Fruit fly (Drosophila melanogaster) whole organism, prepupa: ENCODE data around the gene CG1927.
A peak's percentile ranks its signal among the peaks of the same experiment; 100 is the strongest.

Experiments used
- Blimp-1 ChIP-seq: fragments of 200-800 bp; sonication (Bioruptor generic); optimal IDR thresholded peaks from 3 replicates; lab custom pipeline; 2017; ENCODE audit warnings: missing biosample characterization, missing genetic modification characterization, mild to moderate bottlenecking, moderate library complexity, missing genetic modification reagents
- CG11902 ChIP-seq: fragments of 200-800 bp; sonication (Bioruptor generic); optimal IDR thresholded peaks from 3 replicates; lab custom pipeline; 2016; ENCODE audit warnings: missing biosample characterization, missing genetic modification characterization
- CG15336 ChIP-seq: fragments of 200-800 bp; sonication (Bioruptor generic); IDR thresholded peaks from 2 replicates; pipeline ENCODE4 v1.3.6; 2022; ENCODE audit warnings: missing biosample characterization, missing genetic modification characterization
- CG16779 ChIP-seq: fragments of 200-800 bp; sonication (Bioruptor generic); optimal IDR thresholded peaks from 3 replicates; lab custom pipeline; 2017; ENCODE audit warnings: missing biosample characterization, mild to moderate bottlenecking, missing genetic modification characterization
- CG3032 ChIP-seq: fragments of 200-800 bp; optimal IDR thresholded peaks from 2 replicates; lab custom pipeline; 2019; ENCODE audit warnings: missing biosample characterization, mild to moderate bottlenecking, missing genetic modification characterization, moderate library complexity
- CG32006 ChIP-seq: fragments of 200-800 bp; sonication (Bioruptor generic); optimal IDR thresholded peaks from 3 replicates; lab custom pipeline; 2017; ENCODE audit warnings: missing biosample characterization, mild to moderate bottlenecking, missing genetic modification characterization
- CG34406 ChIP-seq: fragments of 200-800 bp; sonication (Bioruptor generic); optimal IDR thresholded peaks from 3 replicates; lab custom pipeline; 2016; ENCODE audit warnings: missing biosample characterization, missing genetic modification characterization
- CG3919 ChIP-seq: fragments of 200-800 bp; sonication (Bioruptor generic); optimal IDR thresholded peaks from 3 replicates; lab custom pipeline; 2016; ENCODE audit warnings: missing biosample characterization, missing genetic modification characterization
- CG6163 ChIP-seq: fragments of 200-800 bp; sonication (Bioruptor generic); IDR thresholded peaks from 3 replicates; pipeline ENCODE4 v1.3.6; 2022; ENCODE audit warnings: missing biosample characterization, missing genetic modification characterization
- CG6792 ChIP-seq: fragments of 200-800 bp; sonication (Bioruptor generic); optimal IDR thresholded peaks from 3 replicates; lab custom pipeline; 2016; ENCODE audit warnings: missing biosample characterization, missing genetic modification characterization
- CG6808 ChIP-seq: fragments of 200-800 bp; sonication (Bioruptor generic); optimal IDR thresholded peaks from 3 replicates; lab custom pipeline; 2017; ENCODE audit warnings: missing biosample characterization, missing genetic modification characterization, mild to moderate bottlenecking, moderate library complexity, missing genetic modification reagents
- CG8632 ChIP-seq: fragments of 200-800 bp; sonication (Bioruptor generic); optimal IDR thresholded peaks from 3 replicates; lab custom pipeline; 2016; ENCODE audit warnings: missing biosample characterization, missing genetic modification characterization
- Eip75B ChIP-seq: fragments of 200-800 bp; sonication (Bioruptor generic); optimal IDR thresholded peaks from 3 replicates; lab custom pipeline; 2016; ENCODE audit warnings: missing biosample characterization, missing genetic modification characterization
- Eip78C ChIP-seq: fragments of 200-800 bp; sonication (Bioruptor generic); peaks from one replicate; lab custom pipeline; 2016; ENCODE audit warnings: missing biosample characterization, missing genetic modification characterization
- Eip93F ChIP-seq: fragments of 200-800 bp; sonication (Bioruptor generic); optimal IDR thresholded peaks from 2 replicates; lab custom pipeline; 2016; ENCODE audit warnings: missing biosample characterization, mild to moderate bottlenecking, missing genetic modification characterization
- Ets21C ChIP-seq: fragments of 200-800 bp; sonication (Bioruptor generic); optimal IDR thresholded peaks from 3 replicates; lab custom pipeline; 2016; ENCODE audit warnings: missing biosample characterization, missing genetic modification characterization
- Hr38 ChIP-seq: sonication (Bioruptor generic); optimal IDR thresholded peaks from 2 replicates; lab custom pipeline; 2016; ENCODE audit warnings: missing biosample characterization, missing genetic modification characterization
- Hr39 ChIP-seq: fragments of 200-800 bp; sonication (Bioruptor generic); optimal IDR thresholded peaks from 2 replicates; lab custom pipeline; 2016; ENCODE audit warnings: missing biosample characterization, missing genetic modification characterization
- Lpt ChIP-seq: fragments of 200-800 bp; sonication (Bioruptor generic); optimal IDR thresholded peaks from 3 replicates; lab custom pipeline; 2016; ENCODE audit warnings: missing biosample characterization, missing genetic modification characterization
- Smox ChIP-seq: fragments of 200-800 bp; sonication (Bioruptor generic); optimal IDR thresholded peaks from 3 replicates; lab custom pipeline; 2016; ENCODE audit warnings: missing biosample characterization, missing genetic modification characterization
- Sox102F ChIP-seq: fragments of 200-800 bp; sonication (Bioruptor generic); optimal IDR thresholded peaks from 2 replicates; lab custom pipeline; 2016; ENCODE audit warnings: missing biosample characterization, mild to moderate bottlenecking, missing genetic modification characterization
- Sox14 ChIP-seq: fragments of 200-800 bp; sonication (Bioruptor generic); optimal IDR thresholded peaks from 3 replicates; lab custom pipeline; 2016; ENCODE audit warnings: missing biosample characterization, missing genetic modification characterization
- fkh ChIP-seq: fragments of 200-800 bp; sonication (Bioruptor generic); optimal IDR thresholded peaks from 3 replicates; lab custom pipeline; 2017; ENCODE audit warnings: missing biosample characterization, mild to moderate bottlenecking, missing genetic modification characterization, moderate library complexity
- lz ChIP-seq: fragments of 200-800 bp; sonication (Bioruptor generic); optimal IDR thresholded peaks from 3 replicates; lab custom pipeline; 2016; ENCODE audit warnings: missing biosample characterization, missing genetic modification characterization
- net ChIP-seq: fragments of 200-800 bp; sonication (Bioruptor generic); optimal IDR thresholded peaks from 3 replicates; lab custom pipeline; 2016; ENCODE audit warnings: missing biosample characterization, missing genetic modification characterization
- pdm3 ChIP-seq: fragments of 200-800 bp; sonication (Bioruptor generic); optimal IDR thresholded peaks from 3 replicates; lab custom pipeline; 2016; ENCODE audit warnings: missing biosample characterization, missing genetic modification characterization
- salr ChIP-seq, 2 experiments: fragments of 200-800 bp; sonication (Bioruptor generic); optimal IDR thresholded peaks; 3 replicates each; lab custom pipeline; 2016 to 2018; ENCODE audit warnings: missing biosample characterization in 2 of 2, missing genetic modification characterization in 2 of 2, mild to moderate bottlenecking in 1 of 2
- ss ChIP-seq, 2 experiments: fragments of 200-800 bp; sonication (Bioruptor generic); optimal IDR thresholded peaks; 2 replicates in 1 of 2; 3 replicates in 1 of 2; lab custom pipeline; 2017 to 2018; ENCODE audit warnings: mild to moderate bottlenecking in 2 of 2, missing biosample characterization in 2 of 2, missing genetic modification characterization in 2 of 2, moderate library complexity in 1 of 2
- svp ChIP-seq: fragments of 200-800 bp; sonication (Bioruptor generic); peaks from one replicate; lab custom pipeline; 2016; ENCODE audit warnings: missing biosample characterization, missing genetic modification characterization
- topi ChIP-seq: fragments of 200-800 bp; sonication (Bioruptor generic); optimal IDR thresholded peaks from 3 replicates; lab custom pipeline; 2016; ENCODE audit warnings: missing biosample characterization, missing genetic modification characterization
- vri ChIP-seq: fragments of 200-800 bp; sonication (Bioruptor generic); optimal IDR thresholded peaks from 3 replicates; lab custom pipeline; 2016; ENCODE audit warnings: missing biosample characterization, mild to moderate bottlenecking, missing genetic modification characterization

Gene CG1927

DNA sequence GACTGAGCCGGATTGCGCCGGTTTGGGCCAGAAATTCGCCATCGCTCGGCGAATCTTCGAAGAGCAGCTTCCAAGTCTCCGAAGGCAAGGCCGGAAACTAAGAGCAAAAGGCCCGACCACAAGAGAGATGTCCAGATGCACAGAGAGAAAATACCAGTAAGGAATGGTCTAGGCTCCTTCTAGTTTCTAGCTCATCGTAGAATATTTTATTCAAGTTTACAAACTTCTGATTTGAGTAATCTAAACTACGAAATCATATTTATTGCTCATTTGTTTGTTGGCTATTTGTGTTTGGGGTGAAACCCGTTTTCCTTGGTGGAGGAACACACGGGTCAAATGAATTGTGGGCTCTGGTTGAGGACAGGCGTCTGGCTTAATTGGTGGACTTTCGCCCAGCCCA lies 32.4 kb downstream of the CG1927 start (continued):
- TF ChIP-seq CG3032 (tag; lab: Kevin White, UChicago) = no peak
- TF ChIP-seq topi (GFP tag; lab: Kevin White, UChicago) = peak; percentile 40
- no peak for TF ChIP-seq pdm3 (GFP tag; lab: Kevin White, UChicago)
- no peak for TF ChIP-seq salr (GFP tag; optimal IDR thresholded peaks at IDR 0.05; lab: Kevin White, UChicago)
- TF ChIP-seq CG6808 = no peak
- TF ChIP-seq Lpt (GFP tag; lab: Kevin White, UChicago) = no peak
- TF ChIP-seq CG34406 (GFP tag; lab: Kevin White, UChicago) = no peak
- TF ChIP-seq Blimp-1 (GFP tag; lab: Kevin White, UChicago) = no peak
- peak; percentile 36 for TF ChIP-seq CG6792
- TF ChIP-seq Sox14 (GFP tag; lab: Kevin White, UChicago) = no peak

dm6 chr3L:1928959-1929358 lies 40.9 kb downstream of the CG1927 start:
- no peak for TF ChIP-seq Hr38 (GFP tag; lab: Kevin White, UChicago)
- no peak for TF ChIP-seq CG3919 (GFP tag; lab: Kevin White, UChicago)
- no peak for TF ChIP-seq Eip93F
- TF ChIP-seq CG11902 (GFP tag; lab: Kevin White, UChicago) = no peak
- no peak for TF ChIP-seq CG16779
- no peak for TF ChIP-seq Ets21C
- no peak for TF ChIP-seq svp (GFP tag; lab: Kevin White, UChicago)

- TF ChIP-seq CG8632 (GFP tag; lab: Kevin White, UChicago) (no peak), Eip75B (GFP tag; lab: Kevin White, UChicago) (no peak), Hr39 (GFP tag; lab: Kevin White, UChicago) (no peak), CG6808 (no peak), ss (GFP tag; optimal IDR thresholded peaks at IDR 0.05; lab: Kevin White, UChicago) (no peak)
Measured at dm6 chr3L:1920943-1921342, 48.9 kb downstream of the CG1927 start, which contains the start of gene Dbx. Gene Dbx, plus strand, starts transcription at chr3L:1921307.

dm6 chr3L:1920051-1920450 lies 49.8 kb downstream of the CG1927 start:
- TF ChIP-seq net (GFP tag; lab: Kevin White, UChicago) = no peak
- no peak for TF ChIP-seq Sox102F
- no peak for TF ChIP-seq Eip93F
- no peak for TF ChIP-seq CG6163 (GFP tag; lab: Robert Waterston, UW)
- TF ChIP-seq CG6808 = no peak
- TF ChIP-seq CG32006 = no peak
- TF ChIP-seq Smox (GFP tag; lab: Kevin White, UChicago) = no peak
- TF ChIP-seq lz (GFP tag; lab: Kevin White, UChicago) = no peak
- no peak for TF ChIP-seq fkh
- no peak for TF ChIP-seq CG15336 (GFP tag; lab: Robert Waterston, UW)
- no peak for TF ChIP-seq CG6792
- no peak for TF ChIP-seq CG16779
- TF ChIP-seq ss (GFP tag; optimal IDR thresholded peaks at IDR 0.05; lab: Kevin White, UChicago) = no peak
- TF ChIP-seq Eip78C = no peak
- no peak for TF ChIP-seq CG34406 (GFP tag; lab: Kevin White, UChicago)
- no peak for TF ChIP-seq vri (GFP tag; lab: Kevin White, UChicago)
- TF ChIP-seq pdm3 (GFP tag; lab: Kevin White, UChicago) = no peak
- TF ChIP-seq, all 60 proteins: peak for 0
